Worm (Caenorhabditis elegans) whole organism, L4 larva: ENCODE measurements around the gene ctsa-1.2.
"Not testable (repeated sequence)": the region's sequence is repeated elsewhere in the genome, so short reads cannot be mapped to it uniquely, and the experiment has no call there.

Source experiments
- D1046.2 ChIP-seq: fragments of 200-800 bp; sonication (Bioruptor generic); IDR thresholded peaks from 2 replicates; pipeline ENCODE4 v1.3.6; 2022; ENCODE audit warnings: missing genetic modification characterization, missing compliant biosample characterization
- F26F4.8 ChIP-seq: fragments of 200-800 bp; sonication (Bioruptor generic); conservative IDR thresholded peaks from 2 replicates; pipeline ENCODE4 v1.3.6; 2022; ENCODE audit warnings: missing genetic modification characterization, missing compliant biosample characterization
- F37D6.2 ChIP-seq: sonication (generic microtip); optimal IDR thresholded peaks from 2 replicates; lab custom pipeline; 2016; ENCODE audit warnings: mild to moderate bottlenecking, missing genetic modification characterization, missing compliant biosample characterization
- F44E2.7 ChIP-seq: fragments of 200-800 bp; sonication (Bioruptor generic); IDR thresholded peaks from 2 replicates; pipeline ENCODE4 v2.1.2; 2022; ENCODE audit warnings: missing genetic modification characterization, missing compliant biosample characterization
- T20F7.1 ChIP-seq: fragments of 200-800 bp; sonication (Bioruptor generic); optimal IDR thresholded peaks from 2 replicates; lab custom pipeline; 2018; ENCODE audit warnings: mild to moderate bottlenecking, missing genetic modification characterization, missing compliant biosample characterization
- T26A8.4 ChIP-seq: fragments of 200-800 bp; sonication (Bioruptor generic); IDR thresholded peaks from 2 replicates; pipeline ENCODE4 v1.3.6; 2022; ENCODE audit warnings: missing genetic modification characterization, missing compliant biosample characterization
- Y105C5A.15 ChIP-seq: fragments of 200-800 bp; sonication (Bioruptor generic); IDR thresholded peaks from 2 replicates; pipeline ENCODE4 v1.3.6; 2022; ENCODE audit warnings: missing genetic modification characterization, missing compliant biosample characterization
- Y48G9A.11 ChIP-seq: fragments of 200-800 bp; sonication (Bioruptor generic); IDR thresholded peaks from 2 replicates; pipeline ENCODE4 v1.3.6; 2022; ENCODE audit warnings: missing genetic modification reagents, missing genetic modification characterization, missing compliant biosample characterization
- Y5F2A.4 ChIP-seq: fragments of 200-800 bp; sonication (Bioruptor generic); optimal IDR thresholded peaks from 2 replicates; lab custom pipeline; 2018; ENCODE audit warnings: mild to moderate bottlenecking, missing genetic modification characterization, missing compliant biosample characterization
- Y75B8A.6 ChIP-seq: fragments of 200-800 bp; sonication (Bioruptor generic); IDR thresholded peaks from 2 replicates; pipeline ENCODE4 v1.3.6; 2022; ENCODE audit warnings: missing genetic modification reagents, missing genetic modification characterization, missing compliant biosample characterization
- ZK337.2 ChIP-seq: fragments of 200-800 bp; sonication (Bioruptor generic); IDR thresholded peaks from 2 replicates; pipeline ENCODE4 v1.3.6; 2022; ENCODE audit warnings: missing genetic modification reagents, missing genetic modification characterization, missing compliant biosample characterization
- ceh-20 ChIP-seq: fragments of 200-800 bp; sonication (Bioruptor generic); IDR thresholded peaks from 2 replicates; pipeline ENCODE4 v1.3.6; 2022; ENCODE audit warnings: missing genetic modification reagents, missing genetic modification characterization, missing compliant biosample characterization
- ceh-32 ChIP-seq: sonication (generic microtip); optimal IDR thresholded peaks from 2 replicates; lab custom pipeline; 2016; ENCODE audit warnings: mild to moderate bottlenecking, missing genetic modification characterization, missing compliant biosample characterization; ENCODE audit not compliant: poor library complexity
- ceh-44 ChIP-seq: fragments of 200-800 bp; sonication (Bioruptor generic); IDR thresholded peaks from 2 replicates; pipeline ENCODE4 v1.3.6; 2022; ENCODE audit warnings: missing genetic modification reagents, missing genetic modification characterization, missing compliant biosample characterization
- ctbp-1 ChIP-seq: fragments of 200-800 bp; sonication (Bioruptor generic); IDR thresholded peaks from 2 replicates; pipeline ENCODE4 v1.3.6; 2022; ENCODE audit warnings: missing genetic modification reagents, missing genetic modification characterization, missing compliant biosample characterization
- daf-19 ChIP-seq: fragments of 200-800 bp; sonication (Bioruptor generic); conservative IDR thresholded peaks from 2 replicates; pipeline ENCODE4 v1.3.6; 2022; ENCODE audit warnings: missing genetic modification characterization, missing compliant biosample characterization
- dmd-6 ChIP-seq: fragments of 200-800 bp; sonication (Bioruptor generic); IDR thresholded peaks from 2 replicates; pipeline ENCODE4 v1.3.6; 2022; ENCODE audit warnings: missing genetic modification reagents, missing genetic modification characterization, missing compliant biosample characterization
- dmd-8 ChIP-seq: fragments of 200-800 bp; sonication (Bioruptor generic); IDR thresholded peaks from 2 replicates; pipeline ENCODE4 v1.3.6; 2022; ENCODE audit warnings: missing genetic modification characterization, missing compliant biosample characterization
- dmd-9 ChIP-seq: fragments of 200-800 bp; sonication (Bioruptor generic); IDR thresholded peaks from 2 replicates; pipeline ENCODE4 v1.3.6; 2022; ENCODE audit warnings: missing genetic modification reagents, missing genetic modification characterization, missing compliant biosample characterization
- dpl-1 ChIP-seq: fragments of 150-350 bp; optimal IDR thresholded peaks from 2 replicates; lab custom pipeline; 2014; ENCODE audit warnings: missing biosample characterization, missing genetic modification reagents, missing genetic modification characterization
- duxl-1 ChIP-seq: sonication (generic microtip); optimal IDR thresholded peaks from 2 replicates; lab custom pipeline; 2016; ENCODE audit warnings: mild to moderate bottlenecking, missing genetic modification characterization, moderate library complexity, missing compliant biosample characterization; ENCODE audit not compliant: poor library complexity
- egl-43 ChIP-seq: fragments of 200-800 bp; sonication (Bioruptor generic); IDR thresholded peaks from 2 replicates; pipeline ENCODE4 v1.3.6; 2022; ENCODE audit warnings: missing genetic modification reagents, missing genetic modification characterization, missing compliant biosample characterization
- gei-8 ChIP-seq: fragments of 200-800 bp; sonication (Bioruptor generic); optimal IDR thresholded peaks from 2 replicates; lab custom pipeline; 2018; ENCODE audit warnings: mild to moderate bottlenecking, missing genetic modification characterization, missing compliant biosample characterization
- hmg-1.1 ChIP-seq: fragments of 200-800 bp; sonication (Bioruptor generic); IDR thresholded peaks from 2 replicates; pipeline ENCODE4 v1.3.6; 2022; ENCODE audit warnings: missing genetic modification reagents, missing genetic modification characterization, missing compliant biosample characterization
- jun-1 ChIP-seq: fragments of 150-350 bp; optimal IDR thresholded peaks from 2 replicates; lab custom pipeline; 2014; ENCODE audit warnings: missing biosample characterization, missing genetic modification reagents, missing genetic modification characterization
- lin-1 ChIP-seq: fragments of 200-800 bp; sonication (Bioruptor generic); IDR thresholded peaks from 2 replicates; pipeline ENCODE4 v1.3.6; 2022; ENCODE audit warnings: missing genetic modification reagents, missing genetic modification characterization, missing compliant biosample characterization
- lin-29 ChIP-seq: fragments of 200-800 bp; sonication (Bioruptor generic); IDR thresholded peaks from 2 replicates; pipeline ENCODE4 v1.3.6; 2022; ENCODE audit warnings: missing genetic modification reagents, missing genetic modification characterization, missing compliant biosample characterization
- lin-38 ChIP-seq: fragments of 200-800 bp; sonication (Bioruptor generic); IDR thresholded peaks from 2 replicates; pipeline ENCODE4 v1.3.6; 2022; ENCODE audit warnings: missing genetic modification reagents, missing genetic modification characterization, missing compliant biosample characterization
- madf-5 ChIP-seq, 2 experiments: fragments of 200-800 bp; sonication (Bioruptor generic); IDR thresholded peaks; 2 replicates each; pipeline ENCODE4 v1.3.6; 2022; ENCODE audit warnings: missing compliant biosample characterization in 2 of 2, missing genetic modification characterization in 2 of 2
- madf-9 ChIP-seq: fragments of 200-800 bp; sonication (Bioruptor generic); conservative IDR thresholded peaks from 2 replicates; pipeline ENCODE4 v1.3.6; 2022; ENCODE audit warnings: missing genetic modification reagents, missing genetic modification characterization, missing compliant biosample characterization
- mdl-1 ChIP-seq, 2 experiments: fragments of 150-350 bp in 1 of 2; sonication (generic microtip) in 1 of 2; optimal IDR thresholded peaks; 2 replicates each; lab custom pipeline; 2014 to 2017; ENCODE audit warnings: missing biosample characterization in 2 of 2, missing genetic modification characterization in 2 of 2
- mdt-29 ChIP-seq: fragments of 200-800 bp; sonication (Bioruptor generic); IDR thresholded peaks from 2 replicates; pipeline ENCODE4 v1.3.6; 2022; ENCODE audit warnings: missing genetic modification reagents, missing genetic modification characterization, missing compliant biosample characterization
- mep-1 ChIP-seq: fragments of 150-350 bp; sonication (generic microtip); optimal IDR thresholded peaks from 3 replicates; lab custom pipeline; 2014; ENCODE audit warnings: missing biosample characterization, missing genetic modification characterization
- mxl-2 ChIP-seq: fragments of 200-800 bp; sonication (Bioruptor generic); conservative IDR thresholded peaks from 2 replicates; pipeline ENCODE4 v1.3.6; 2022; ENCODE audit warnings: missing genetic modification reagents, missing genetic modification characterization, missing compliant biosample characterization
- mxl-3 ChIP-seq: fragments of 200-800 bp; sonication (Bioruptor generic); optimal IDR thresholded peaks from 2 replicates; lab custom pipeline; 2018; ENCODE audit warnings: mild to moderate bottlenecking, missing genetic modification characterization, missing compliant biosample characterization
- nhr-10 ChIP-seq: fragments of 150-350 bp; optimal IDR thresholded peaks from 2 replicates; lab custom pipeline; 2014; ENCODE audit warnings: missing biosample characterization, missing genetic modification characterization
- nhr-111 ChIP-seq: fragments of 200-800 bp; sonication (Bioruptor generic); optimal IDR thresholded peaks from 2 replicates; lab custom pipeline; 2018; ENCODE audit warnings: mild to moderate bottlenecking, missing genetic modification characterization, missing compliant biosample characterization
- nhr-25 ChIP-seq: sonication (generic microtip); optimal IDR thresholded peaks from 2 replicates; lab custom pipeline; 2017; ENCODE audit warnings: missing genetic modification characterization, mild to moderate bottlenecking, missing compliant biosample characterization, antibody characterized with exemption, moderate library complexity, borderline replicate concordance; ENCODE audit not compliant: insufficient read depth
- nhr-28 ChIP-seq: fragments of 150-350 bp; optimal IDR thresholded peaks from 2 replicates; lab custom pipeline; 2014; ENCODE audit warnings: missing biosample characterization, missing genetic modification characterization
- nhr-42 ChIP-seq: fragments of 200-800 bp; sonication (Bioruptor generic); IDR thresholded peaks from 2 replicates; pipeline ENCODE4 v1.3.6; 2022; ENCODE audit warnings: missing genetic modification characterization, missing compliant biosample characterization
- nhr-48 ChIP-seq: sonication (generic microtip); optimal IDR thresholded peaks from 2 replicates; lab custom pipeline; 2016; ENCODE audit warnings: mild to moderate bottlenecking, missing genetic modification characterization, missing compliant biosample characterization
- nhr-6 ChIP-seq: fragments of 150-350 bp; optimal IDR thresholded peaks from 2 replicates; lab custom pipeline; 2014; ENCODE audit warnings: missing biosample characterization, missing genetic modification characterization
- rbr-2 ChIP-seq: sonication (generic microtip); optimal IDR thresholded peaks from 2 replicates; lab custom pipeline; 2016; ENCODE audit warnings: missing genotype, missing genetic modification characterization, missing compliant biosample characterization
- set-16 ChIP-seq: fragments of 200-800 bp; sonication (Bioruptor generic); IDR thresholded peaks from 2 replicates; pipeline ENCODE4 v1.3.6; 2022; ENCODE audit warnings: missing genetic modification reagents, missing genetic modification characterization, missing compliant biosample characterization
- spr-1 ChIP-seq: sonication (generic microtip); optimal IDR thresholded peaks from 2 replicates; lab custom pipeline; 2016; ENCODE audit warnings: mild to moderate bottlenecking, missing genetic modification characterization, missing compliant biosample characterization
- spr-3 ChIP-seq: fragments of 200-800 bp; sonication (Bioruptor generic); optimal IDR thresholded peaks from 2 replicates; lab custom pipeline; 2018; ENCODE audit warnings: mild to moderate bottlenecking, missing genetic modification characterization, missing compliant biosample characterization
- unc-62 ChIP-seq, 3 experiments: fragments of 150-350 bp in 1 of 3; sonication (generic microtip); optimal IDR thresholded peaks in 2 of 3; peaks in 1 of 3; 1 replicate in 1 of 3; 2 replicates in 2 of 3; lab custom pipeline; 2014 to 2017; ENCODE audit warnings: missing biosample characterization in 3 of 3, missing genetic modification characterization in 3 of 3, missing genetic modification reagents in 3 of 3, missing genotype in 1 of 3
- vab-7 ChIP-seq: fragments of 200-800 bp; sonication (Bioruptor generic); IDR thresholded peaks from 2 replicates; pipeline ENCODE4 v1.3.6; 2022; ENCODE audit warnings: missing genetic modification reagents, missing genetic modification characterization, missing compliant biosample characterization
- zfp-3 ChIP-seq: fragments of 200-800 bp; sonication (Bioruptor generic); conservative IDR thresholded peaks from 2 replicates; pipeline ENCODE4 v1.3.6; 2022; ENCODE audit warnings: missing genetic modification reagents, missing genetic modification characterization, missing compliant biosample characterization
- zip-2 ChIP-seq: fragments of 150-350 bp; optimal IDR thresholded peaks from 2 replicates; lab custom pipeline; 2014; ENCODE audit warnings: missing biosample characterization, missing genetic modification characterization

The ctsa-1.2 gene

DNA sequence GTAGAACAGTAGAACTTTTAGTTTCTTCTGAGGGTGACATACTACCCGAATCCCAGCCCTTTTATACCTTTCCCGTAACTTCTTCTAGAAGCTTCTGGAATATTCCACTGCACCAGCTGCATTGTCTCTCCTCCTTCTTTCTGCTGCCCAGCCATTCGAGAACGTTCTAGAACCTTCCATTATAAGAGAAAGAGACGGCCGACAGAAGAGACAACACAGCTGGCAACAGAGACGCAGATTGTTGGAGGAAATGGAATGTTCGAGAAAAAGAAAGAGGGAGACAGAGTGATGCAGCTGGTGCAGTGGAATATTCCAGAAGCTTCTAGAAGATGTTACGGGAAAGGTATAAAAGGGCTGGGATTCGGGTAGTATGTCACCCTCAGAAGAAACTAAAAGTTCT lies 20.1 kb downstream of the ctsa-1.2 start, which contains the start of the genes F44E5.4 and F44E5.5 (continued):
- TF ChIP-seq mep-1 (tag; lab: Kevin White, UChicago) = peak; percentile 81
- peak; percentile 84 for TF ChIP-seq jun-1 (tag; lab: Kevin White, UChicago)
- peak; percentile 87 for TF ChIP-seq mxl-3 (GFP tag; lab: Kevin White, UChicago)
- TF ChIP-seq ZK337.2 (GFP tag; lab: Robert Waterston, UW) = peak; percentile 80
- TF ChIP-seq vab-7 (GFP tag; lab: Robert Waterston, UW) = peak; percentile 98
- peak; percentile 99 for TF ChIP-seq hmg-1.1 (GFP tag; lab: Robert Waterston, UW)
- TF ChIP-seq egl-43 (GFP tag; lab: Robert Waterston, UW) = peak; percentile 100
- peak; percentile 100 for TF ChIP-seq ctbp-1
- TF ChIP-seq ceh-44 = peak; percentile 95
- TF ChIP-seq Y5F2A.4 (GFP tag; lab: Kevin White, UChicago) = peak; percentile 89
- peak; percentile 93 for TF ChIP-seq F37D6.2
- TF ChIP-seq Y48G9A.11 = peak; percentile 95
- peak; percentile 82 for TF ChIP-seq nhr-10 (tag; lab: Kevin White, UChicago)
- peak; percentile 100 for TF ChIP-seq Y75B8A.6 (GFP tag; lab: Robert Waterston, UW)
- peak; percentile 68 for TF ChIP-seq nhr-25 (tag; lab: Kevin White, UChicago)
- peak; percentile 99 for TF ChIP-seq T26A8.4 (GFP tag; lab: Robert Waterston, UW)
- peak; percentile 99 for TF ChIP-seq madf-5 (GFP tag; IDR thresholded peaks at IDR 0.05; lab: Robert Waterston, UW)
- TF ChIP-seq Y105C5A.15 (GFP tag; lab: Robert Waterston, UW) = peak; percentile 100
- TF ChIP-seq madf-9 (GFP tag; lab: Robert Waterston, UW) = peak; percentile 96
- TF ChIP-seq rbr-2 (tag; lab: Kevin White, UChicago) = peak; percentile 89
- TF ChIP-seq ceh-20 (GFP tag; lab: Robert Waterston, UW) = peak; percentile 100
- TF ChIP-seq spr-1 (tag; lab: Kevin White, UChicago) = peak; percentile 89
- TF ChIP-seq lin-29 (GFP tag; lab: Robert Waterston, UW) = peak; percentile 100
- TF ChIP-seq gei-8 (GFP tag; lab: Kevin White, UChicago) = peak; percentile 96
- TF ChIP-seq zfp-3 = peak; percentile 100
- TF ChIP-seq set-16 (GFP tag; lab: Robert Waterston, UW) = peak; percentile 99
- peak; percentile 97 for TF ChIP-seq nhr-42 (GFP tag; lab: Robert Waterston, UW)
- TF ChIP-seq mdt-29 (GFP tag; lab: Robert Waterston, UW) = peak; percentile 100
- TF ChIP-seq ceh-32 (tag; lab: Kevin White, UChicago) = peak; percentile 42
- peak in 1 of 2 experiments; percentile 96 for TF ChIP-seq unc-62 (GFP tag; optimal IDR thresholded peaks at IDR 0.05 in 1 of 2; lab: Kevin White, UChicago)
- TF ChIP-seq unc-62 (tag; optimal IDR thresholded peaks at IDR 0.05; lab: Kevin White, UChicago) = not testable (repeated sequence)
- peak; percentile 89 for TF ChIP-seq nhr-48 (tag; lab: Kevin White, UChicago)
- TF ChIP-seq nhr-111 (GFP tag; lab: Kevin White, UChicago) = peak; percentile 97
- peak; percentile 95 for TF ChIP-seq spr-3 (GFP tag; lab: Kevin White, UChicago)
- peak; percentile 81 for TF ChIP-seq zip-2 (tag; lab: Kevin White, UChicago)
- TF ChIP-seq lin-38 (GFP tag; lab: Robert Waterston, UW) = peak; percentile 91
- TF ChIP-seq nhr-28 (tag; lab: Kevin White, UChicago) = peak; percentile 65
- TF ChIP-seq daf-19 (GFP tag; lab: Robert Waterston, UW) = peak; percentile 100
- TF ChIP-seq dmd-6 (GFP tag; lab: Robert Waterston, UW) = peak; percentile 99
- peak; percentile 95 for TF ChIP-seq F44E2.7 (GFP tag; lab: Robert Waterston, UW)
- peak; percentile 98 for TF ChIP-seq dmd-9 (GFP tag; lab: Robert Waterston, UW)
- peak; percentile 3 for TF ChIP-seq nhr-6 (tag; lab: Kevin White, UChicago)
- peak; percentile 99 for TF ChIP-seq lin-1 (GFP tag; lab: Robert Waterston, UW)
- TF ChIP-seq D1046.2 (GFP tag; lab: Robert Waterston, UW) = peak; percentile 98
- peak; percentile 94 for TF ChIP-seq mxl-2 (GFP tag; lab: Robert Waterston, UW)
- peak; percentile 46 for TF ChIP-seq dpl-1
- peak in 1 of 2 experiments; percentile 45 for TF ChIP-seq mdl-1 (tag; optimal IDR thresholded peaks at IDR 0.05; lab: Kevin White, UChicago)
- TF ChIP-seq T20F7.1 (GFP tag; lab: Kevin White, UChicago) = peak; percentile 81
- peak; percentile 83; the same call in 1 of the 2 replicates for TF ChIP-seq F26F4.8
- TF ChIP-seq duxl-1 (tag; lab: Kevin White, UChicago) = peak; percentile 58
- TF ChIP-seq dmd-8 (GFP tag; lab: Robert Waterston, UW) = peak; percentile 91
